Fruit fly (Drosophila melanogaster) whole organism, embryonic: ENCODE measurements around the gene mthl12.
A peak's percentile ranks its signal among the peaks of the same experiment; 100 is the strongest.

Source experiments
- Aef1 ChIP-seq: fragments of 200-800 bp; sonication (Bioruptor generic); IDR thresholded peaks from 3 replicates; pipeline ENCODE4 v1.3.6; 2022; ENCODE audit warnings: missing biosample characterization, missing genetic modification characterization
- Awh ChIP-seq: fragments of 200-800 bp; sonication (Bioruptor generic); IDR thresholded peaks from 2 replicates; pipeline ENCODE4, ENCODE4 v1.3.6; 2022; ENCODE audit warnings: missing biosample characterization, missing genetic modification characterization
- CG10209 ChIP-seq: fragments of 200-800 bp; sonication (Bioruptor generic); optimal IDR thresholded peaks from 3 replicates; lab custom pipeline; 2017; ENCODE audit warnings: missing biosample characterization, mild to moderate bottlenecking, missing genetic modification characterization, missing genetic modification reagents
- CG1024 ChIP-seq: fragments of 200-800 bp; sonication (Bioruptor generic); IDR thresholded peaks from 2 replicates; pipeline ENCODE4 v1.3.6; 2022; ENCODE audit warnings: missing biosample characterization, missing genetic modification characterization
- CG10267 ChIP-seq: fragments of 200-800 bp; sonication (Bioruptor generic); optimal IDR thresholded peaks from 2 replicates; lab custom pipeline; 2018; ENCODE audit warnings: missing biosample characterization, mild to moderate bottlenecking, missing genetic modification characterization, moderate library complexity
- CG10462 ChIP-seq: fragments of 200-800 bp; sonication (Bioruptor generic); optimal IDR thresholded peaks from 2 replicates; lab custom pipeline; 2016; ENCODE audit warnings: missing biosample characterization, missing genetic modification characterization
- CG10654 ChIP-seq: fragments of 200-800 bp; sonication (Bioruptor generic); optimal IDR thresholded peaks from 2 replicates; lab custom pipeline; 2016; ENCODE audit warnings: missing biosample characterization, missing genetic modification characterization
- CG13296 ChIP-seq: fragments of 200-800 bp; sonication (Bioruptor generic); optimal IDR thresholded peaks from 3 replicates; lab custom pipeline; 2018; ENCODE audit warnings: missing biosample characterization, mild to moderate bottlenecking, missing genetic modification characterization
- CG15479 ChIP-seq: fragments of 200-800 bp; sonication (Bioruptor generic); optimal IDR thresholded peaks from 3 replicates; lab custom pipeline; 2019; ENCODE audit warnings: missing biosample characterization, mild to moderate bottlenecking, missing genetic modification characterization, moderate library complexity
- CG1602 ChIP-seq: fragments of 200-800 bp; sonication (Bioruptor generic); optimal IDR thresholded peaks from 3 replicates; lab custom pipeline; 2016; ENCODE audit warnings: missing biosample characterization, missing genetic modification characterization
- CG17328 ChIP-seq: fragments of 200-800 bp; sonication (Bioruptor generic); IDR thresholded peaks from 2 replicates; pipeline ENCODE4 v1.3.6; 2022; ENCODE audit warnings: missing biosample characterization, missing genetic modification characterization
- CG17359 ChIP-seq: fragments of 200-800 bp; sonication (Bioruptor generic); optimal IDR thresholded peaks from 3 replicates; lab custom pipeline; 2018; ENCODE audit warnings: missing biosample characterization, mild to moderate bottlenecking, missing genetic modification characterization, moderate library complexity
- CG17829 ChIP-seq: fragments of 200-800 bp; optimal IDR thresholded peaks from 2 replicates; lab custom pipeline; 2019; ENCODE audit warnings: missing biosample characterization, mild to moderate bottlenecking, missing genetic modification characterization, moderate library complexity
- CG18476 ChIP-seq: fragments of 200-800 bp; sonication (Bioruptor generic); optimal IDR thresholded peaks from 2 replicates; lab custom pipeline; 2016; ENCODE audit warnings: missing biosample characterization, mild to moderate bottlenecking, missing genetic modification characterization
- CG30020 ChIP-seq: fragments of 200-800 bp; optimal IDR thresholded peaks from 2 replicates; lab custom pipeline; 2019; ENCODE audit warnings: missing biosample characterization, mild to moderate bottlenecking, missing genetic modification characterization, moderate library complexity
- CG3163 ChIP-seq: fragments of 200-800 bp; sonication (Bioruptor generic); optimal IDR thresholded peaks from 3 replicates; lab custom pipeline; 2016; ENCODE audit warnings: missing biosample characterization, missing genetic modification characterization
- CG34422 ChIP-seq: fragments of 200-800 bp; sonication (Bioruptor generic); IDR thresholded peaks from 3 replicates; pipeline ENCODE4 v1.3.6; 2022; ENCODE audit warnings: missing biosample characterization, missing genetic modification characterization
- CG4282 ChIP-seq: fragments of 200-800 bp; sonication (Bioruptor generic); optimal IDR thresholded peaks from 2 replicates; lab custom pipeline; 2016; ENCODE audit warnings: missing biosample characterization, missing genetic modification characterization
- CG43689 ChIP-seq: fragments of 200-800 bp; sonication (Bioruptor generic); IDR thresholded peaks from 2 replicates; pipeline ENCODE4 v1.3.6; 2022; ENCODE audit warnings: missing biosample characterization, missing genetic modification characterization
- CG4730 ChIP-seq: fragments of 200-800 bp; sonication (Bioruptor generic); IDR thresholded peaks from 2 replicates; pipeline ENCODE4 v1.3.6; 2022; ENCODE audit warnings: missing biosample characterization, missing genetic modification characterization
- CG7786 ChIP-seq: fragments of 200-800 bp; sonication (Bioruptor generic); optimal IDR thresholded peaks from 2 replicates; lab custom pipeline; 2016; ENCODE audit warnings: missing biosample characterization, missing genetic modification characterization
- CG9727 ChIP-seq: fragments of 200-800 bp; sonication (Bioruptor generic); optimal IDR thresholded peaks from 3 replicates; lab custom pipeline; 2017; ENCODE audit warnings: missing biosample characterization, mild to moderate bottlenecking, missing genetic modification characterization
- Dbx ChIP-seq: fragments of 200-800 bp; sonication (Bioruptor generic); IDR thresholded peaks from 3 replicates; pipeline ENCODE4 v1.3.6; 2022; ENCODE audit warnings: missing biosample characterization, missing genetic modification characterization
- Dp ChIP-seq: fragments of 200-800 bp; sonication (Bioruptor generic); optimal IDR thresholded peaks from 2 replicates; lab custom pipeline; 2018; ENCODE audit warnings: missing biosample characterization, mild to moderate bottlenecking, missing genetic modification characterization, moderate library complexity
- Dref ChIP-seq: fragments of 200-800 bp; sonication (Bioruptor generic); IDR thresholded peaks from 2 replicates; pipeline ENCODE4 v1.3.6; 2022; ENCODE audit warnings: missing biosample characterization, missing genetic modification characterization
- Ets97D ChIP-seq: fragments of 200-800 bp; sonication (Bioruptor generic); optimal IDR thresholded peaks from 3 replicates; lab custom pipeline; 2016; ENCODE audit warnings: missing biosample characterization, missing genetic modification characterization
- H15 ChIP-seq: fragments of 200-800 bp; sonication (Bioruptor generic); IDR thresholded peaks from 3 replicates; pipeline ENCODE4 v1.3.6; 2022; ENCODE audit warnings: missing biosample characterization, missing genetic modification characterization
- Hr3 ChIP-seq: fragments of 200-800 bp; sonication (Bioruptor generic); optimal IDR thresholded peaks from 3 replicates; lab custom pipeline; 2016; ENCODE audit warnings: missing biosample characterization, missing genetic modification characterization
- Med ChIP-seq: fragments of 200-800 bp; sonication (Bioruptor generic); peaks from one replicate; lab custom pipeline; 2016; ENCODE audit warnings: missing biosample characterization, missing genetic modification characterization, mild to moderate bottlenecking, inconsistent platforms, moderate library complexity
- Meics ChIP-seq: fragments of 200-800 bp; sonication (Bioruptor generic); optimal IDR thresholded peaks from 2 replicates; lab custom pipeline; 2017; ENCODE audit warnings: missing biosample characterization, mild to moderate bottlenecking, missing genetic modification characterization
- Myb ChIP-seq: fragments of 200-800 bp; sonication (Bioruptor generic); optimal IDR thresholded peaks from 2 replicates; lab custom pipeline; 2016; ENCODE audit warnings: missing biosample characterization, missing genetic modification characterization
- Oaz ChIP-seq: fragments of 200-800 bp; sonication (Bioruptor generic); IDR thresholded peaks from 2 replicates; pipeline ENCODE4 v1.3.6; 2022; ENCODE audit warnings: missing biosample characterization, missing genetic modification characterization
- Poxn ChIP-seq: fragments of 200-800 bp; sonication (Bioruptor generic); IDR thresholded peaks from 2 replicates; pipeline ENCODE4 v1.3.6; 2022; ENCODE audit warnings: missing biosample characterization, missing genetic modification characterization
- YL-1 ChIP-seq: fragments of 200-800 bp; sonication (Bioruptor generic); optimal IDR thresholded peaks from 3 replicates; lab custom pipeline; 2017; ENCODE audit warnings: missing biosample characterization, mild to moderate bottlenecking, missing genetic modification characterization
- ac ChIP-seq: fragments of 200-800 bp; sonication (Bioruptor generic); optimal IDR thresholded peaks from 3 replicates; lab custom pipeline; 2017; ENCODE audit warnings: missing biosample characterization, mild to moderate bottlenecking, missing genetic modification characterization
- al ChIP-seq: fragments of 200-800 bp; sonication (Bioruptor generic); IDR thresholded peaks from 2 replicates; pipeline ENCODE4 v1.3.6; 2022; ENCODE audit warnings: missing biosample characterization, missing genetic modification characterization
- ara ChIP-seq: fragments of 200-800 bp; sonication (Bioruptor generic); IDR thresholded peaks from 2 replicates; pipeline ENCODE4 v1.3.6; 2022; ENCODE audit warnings: missing biosample characterization, missing genetic modification characterization
- ase ChIP-seq: fragments of 200-800 bp; sonication (Bioruptor generic); IDR thresholded peaks from 3 replicates; pipeline ENCODE4 v1.3.6; 2022; ENCODE audit warnings: missing biosample characterization, missing genetic modification characterization
- danr ChIP-seq: fragments of 200-800 bp; sonication (Bioruptor generic); IDR thresholded peaks from 2 replicates; pipeline ENCODE4 v1.3.6; 2022; ENCODE audit warnings: missing biosample characterization, missing genetic modification characterization
- dm ChIP-seq: fragments of 200-800 bp; sonication (Bioruptor generic); optimal IDR thresholded peaks from 3 replicates; lab custom pipeline; 2016; ENCODE audit warnings: missing biosample characterization, missing genetic modification characterization
- gt ChIP-seq: fragments of 200-800 bp; sonication (Bioruptor generic); IDR thresholded peaks from 2 replicates; pipeline ENCODE4 v1.3.6; 2022; ENCODE audit warnings: missing biosample characterization, missing genetic modification characterization
- ind ChIP-seq: fragments of 200-800 bp; sonication (Bioruptor generic); optimal IDR thresholded peaks from 3 replicates; lab custom pipeline; 2016; ENCODE audit warnings: missing biosample characterization, missing genetic modification characterization
- jumu ChIP-seq: fragments of 200-800 bp; sonication (Bioruptor generic); optimal IDR thresholded peaks from 3 replicates; lab custom pipeline; 2016; ENCODE audit warnings: missing biosample characterization, missing genetic modification characterization
- pita ChIP-seq: fragments of 200-800 bp; sonication (Bioruptor generic); optimal IDR thresholded peaks from 2 replicates; lab custom pipeline; 2017; ENCODE audit warnings: missing biosample characterization, mild to moderate bottlenecking, missing genetic modification characterization
- psq ChIP-seq: fragments of 200-800 bp; sonication (Bioruptor generic); optimal IDR thresholded peaks from 2 replicates; lab custom pipeline; 2017; ENCODE audit warnings: missing biosample characterization, missing genetic modification characterization
- sc ChIP-seq, 3 experiments: fragments of >200 bp in 2 of 3; fragments of 200-800 bp in 1 of 3; sonication (Bioruptor generic) in 1 of 3; optimal IDR thresholded peaks; 2 replicates in 2 of 3; 3 replicates in 1 of 3; lab custom pipeline; 2017; ENCODE audit warnings: mild to moderate bottlenecking in 1 of 3, missing biosample characterization in 1 of 3, missing genetic modification characterization in 1 of 3, missing genetic modification reagents in 1 of 3
- scrt ChIP-seq: fragments of 200-800 bp; sonication (Bioruptor generic); optimal IDR thresholded peaks from 2 replicates; lab custom pipeline; 2018; ENCODE audit warnings: missing biosample characterization, mild to moderate bottlenecking, missing genetic modification characterization, moderate library complexity
- sna ChIP-seq: fragments of 200-800 bp; sonication (Bioruptor generic); IDR thresholded peaks from 2 replicates; pipeline ENCODE4 v1.3.6; 2022; ENCODE audit warnings: missing biosample characterization, missing genetic modification characterization; ENCODE audit not compliant: partially characterized antibody
- stwl ChIP-seq: fragments of 200-800 bp; sonication (Bioruptor generic); optimal IDR thresholded peaks from 3 replicates; lab custom pipeline; 2018; ENCODE audit warnings: missing biosample characterization, mild to moderate bottlenecking, missing genetic modification characterization, moderate library complexity
- zf30C ChIP-seq: fragments of 200-800 bp; sonication (Bioruptor generic); optimal IDR thresholded peaks from 3 replicates; lab custom pipeline; 2018; ENCODE audit warnings: missing biosample characterization, mild to moderate bottlenecking, missing genetic modification characterization

The mthl12 gene

dm6 chr3R:13388160-13388870 lies 34.8 kb downstream of the mthl12 start, which contains the start of gene CG9799 (continued):
- TF ChIP-seq CG9727 (GFP tag; lab: Kevin White, UChicago) (no peak), CG15479 (GFP tag; lab: Kevin White, UChicago) (no peak), ac (GFP tag; lab: Kevin White, UChicago) (no peak), CG4730 (no peak), Ets97D (peak; percentile 41), H15 (GFP tag; lab: Robert Waterston, UW) (no peak), Dref (GFP tag; lab: Robert Waterston, UW) (no peak), scrt (peak; percentile 9), CG43689 (no peak), CG18476 (GFP tag; lab: Kevin White, UChicago) (no peak), ind (GFP tag; lab: Kevin White, UChicago) (no peak), CG13296 (no peak), Aef1 (GFP tag; lab: Robert Waterston, UW) (no peak), CG1602 (GFP tag; lab: Kevin White, UChicago) (no peak), Poxn (GFP tag; lab: Robert Waterston, UW) (no peak), CG10209 (GFP tag; lab: Kevin White, UChicago) (no peak), pita (GFP tag; lab: Kevin White, UChicago) (no peak), Med (peak; percentile 59), al (GFP tag; lab: Robert Waterston, UW) (no peak), gt (GFP tag; lab: Robert Waterston, UW) (peak; percentile 42; the same call in 1 of the 2 replicates), ase (GFP tag; lab: Robert Waterston, UW) (peak; percentile 57; the same call in 2 of the 3 replicates), Dbx (0 out of 3 replicates have a peak, but pooled peaks have one; percentile 17), Meics (no peak), CG10462 (GFP tag; lab: Kevin White, UChicago) (no peak), CG3163 (GFP tag; lab: Kevin White, UChicago) (no peak), danr (GFP tag; lab: Robert Waterston, UW) (no peak), CG17328 (no peak), CG7786 (GFP tag; lab: Kevin White, UChicago) (no peak), sna (GFP tag; lab: Robert Waterston, UW) (0 out of 2 replicates have a peak, but pooled peaks have one; percentile 14), CG10267 (tag; lab: Kevin White, UChicago) (peak; percentile 22), CG1024 (GFP tag; lab: Robert Waterston, UW) (no peak), CG34422 (peak; percentile 84; the same call in 2 of the 3 replicates), Myb (GFP tag; lab: Kevin White, UChicago) (peak; percentile 52), Dp (GFP tag; lab: Kevin White, UChicago) (peak; percentile 92), Awh (GFP tag; lab: Robert Waterston, UW) (peak; percentile 50; the same call in 1 of the 2 replicates), CG4282 (GFP tag; lab: Kevin White, UChicago) (no peak), Oaz (GFP tag; lab: Robert Waterston, UW) (no peak), CG17829 (tag; lab: Kevin White, UChicago) (no peak), sc (optimal IDR thresholded peaks at IDR 0.05; lab: Kevin White, UChicago) (no peak), sc (GFP tag; optimal IDR thresholded peaks at IDR 0.05; lab: Kevin White, UChicago) (no peak), YL-1 (peak; percentile 66), CG30020 (no peak), stwl (peak; percentile 63), CG10654 (GFP tag; lab: Kevin White, UChicago) (no peak), jumu (GFP tag; lab: Kevin White, UChicago) (no peak), ara (GFP tag; lab: Robert Waterston, UW) (0 out of 2 replicates have a peak, but pooled peaks have one; percentile 21), CG17359 (tag; lab: Kevin White, UChicago) (no peak), dm (peak; percentile 92), zf30C (GFP tag; lab: Kevin White, UChicago) (no peak), Hr3 (GFP tag; lab: Kevin White, UChicago) (no peak), psq (GFP tag; lab: Kevin White, UChicago) (no peak)
